Fruit fly (Drosophila melanogaster) whole organism, embryonic: Measurements from ENCODE around the gene CG6791.

ENCODE experiments used
- CTCF ChIP-seq: fragments of 200-800 bp; sonication (Bioruptor generic); optimal IDR thresholded peaks from 2 replicates; lab custom pipeline; 2017; ENCODE audit warnings: missing biosample characterization, mild to moderate bottlenecking, missing genetic modification characterization, moderate library complexity
- Hr39 ChIP-seq: fragments of >200 bp; optimal IDR thresholded peaks from 2 replicates; lab custom pipeline; 2017
- Pdp1 ChIP-seq, 2 experiments: fragments of 200-800 bp; sonication (Bioruptor generic); optimal IDR thresholded peaks; 3 replicates each; lab custom pipeline; 2016; ENCODE audit warnings: missing biosample characterization in 2 of 2, missing genetic modification characterization in 2 of 2, mild to moderate bottlenecking in 1 of 2, moderate library complexity in 1 of 2
- br ChIP-seq: fragments of >200 bp; optimal IDR thresholded peaks from 2 replicates; lab custom pipeline; 2017
- jigr1 ChIP-seq: fragments of 200-800 bp; sonication (Bioruptor generic); IDR thresholded peaks from 3 replicates; pipeline ENCODE4 v1.3.6; 2022; ENCODE audit warnings: missing biosample characterization, missing genetic modification characterization
- jumu ChIP-seq: fragments of 200-800 bp; sonication (Bioruptor generic); optimal IDR thresholded peaks from 3 replicates; lab custom pipeline; 2016; ENCODE audit warnings: missing biosample characterization, missing genetic modification characterization
- oc ChIP-seq: fragments of 200-800 bp; sonication (Bioruptor generic); optimal IDR thresholded peaks from 2 replicates; lab custom pipeline; 2018; ENCODE audit warnings: missing biosample characterization, mild to moderate bottlenecking, missing genetic modification characterization, moderate library complexity

DNA sequence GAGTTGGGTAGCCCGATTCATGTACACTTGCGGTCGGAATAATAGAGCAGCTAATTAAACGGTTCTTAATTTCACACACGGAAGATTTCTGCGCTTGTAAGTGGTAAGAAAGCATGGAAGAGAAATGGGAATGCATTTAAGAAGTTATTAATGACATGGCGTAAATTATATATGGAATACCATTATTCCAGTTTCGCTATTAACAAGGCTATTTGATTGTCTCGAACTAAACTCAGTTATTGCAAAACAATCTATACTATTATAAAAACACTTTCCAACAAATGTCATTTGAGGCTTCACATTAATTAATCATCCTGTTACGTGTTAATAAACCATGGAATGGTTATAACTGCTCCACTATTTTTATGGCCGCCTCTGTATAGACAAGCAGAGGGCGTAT is 26.3 kb upstream of the CG6791 start:
- no peak for TF ChIP-seq CTCF (GFP tag; lab: Kevin White, UChicago)
- TF ChIP-seq Pdp1 (GFP tag; optimal IDR thresholded peaks at IDR 0.05; lab: Kevin White, UChicago) = no peak
- no peak for TF ChIP-seq oc (tag; lab: Kevin White, UChicago)
- TF ChIP-seq jigr1 (GFP tag; lab: Robert Waterston, UW) = no peak
- no peak for TF ChIP-seq jumu
- TF ChIP-seq Hr39 (lab: Kevin White, UChicago) = no peak
- TF ChIP-seq br (lab: Kevin White, UChicago) = no peak
